Worm (Caenorhabditis elegans) whole organism, L2 larva: ENCODE measurements around the gene Y60A3A.23.

Experiments
- aly-2 ChIP-seq: fragments of 150-350 bp; optimal IDR thresholded peaks from 2 replicates; lab custom pipeline; 2014; ENCODE audit warnings: missing biosample characterization, missing genetic modification characterization
- ama-1 ChIP-seq: fragments of 150-350 bp; optimal IDR thresholded peaks from 2 replicates; lab custom pipeline; 2018; ENCODE audit warnings: inconsistent platforms
- dmd-4 ChIP-seq: sonication (generic microtip); optimal IDR thresholded peaks from 2 replicates; lab custom pipeline; 2017; ENCODE audit warnings: missing biosample characterization, missing genetic modification characterization
- egl-27 ChIP-seq: sonication (generic microtip); optimal IDR thresholded peaks from 3 replicates; lab custom pipeline; 2017; ENCODE audit warnings: missing biosample characterization, missing genetic modification reagents, missing genetic modification characterization
- lsy-2 ChIP-seq, 2 experiments: fragments of 150-350 bp in 1 of 2; sonication (generic microtip) in 1 of 2; optimal IDR thresholded peaks; 2 replicates each; lab custom pipeline; 2014 to 2017; ENCODE audit warnings: missing biosample characterization in 2 of 2, missing genetic modification characterization in 2 of 2
- nhr-77 ChIP-seq: fragments of 150-350 bp; optimal IDR thresholded peaks from 2 replicates; lab custom pipeline; 2014; ENCODE audit warnings: missing biosample characterization, missing genetic modification characterization
- skn-1 ChIP-seq: sonication (generic microtip); optimal IDR thresholded peaks from 2 replicates; lab custom pipeline; 2017; ENCODE audit warnings: missing biosample characterization, missing genetic modification characterization
- sma-3 ChIP-seq: sonication (generic microtip); optimal IDR thresholded peaks from 2 replicates; lab custom pipeline; 2016; ENCODE audit warnings: missing genetic modification reagents, missing genetic modification characterization, missing compliant biosample characterization
- ztf-4 ChIP-seq: fragments of 150-350 bp; optimal IDR thresholded peaks from 2 replicates; lab custom pipeline; 2014; ENCODE audit warnings: missing biosample characterization, missing genetic modification characterization

- TF ChIP-seq dmd-4 (tag; lab: Kevin White, UChicago) = no peak
- TF ChIP-seq egl-27 (tag; lab: Kevin White, UChicago) = no peak
- TF ChIP-seq ama-1 (lab: Kevin White, UChicago) = no peak
- no peak for TF ChIP-seq sma-3 (GFP tag; lab: Kevin White, UChicago)
- TF ChIP-seq aly-2 (tag; lab: Kevin White, UChicago) = no peak
- TF ChIP-seq skn-1 (tag; lab: Kevin White, UChicago) = no peak
- TF ChIP-seq ztf-4 = no peak
- TF ChIP-seq lsy-2 (tag; optimal IDR thresholded peaks at IDR 0.05; lab: Kevin White, UChicago) = no peak
- no peak for TF ChIP-seq nhr-77 (tag; lab: Kevin White, UChicago)
Measured at ce11 chrV:19999100-19999499, 8.5 kb upstream of the Y60A3A.23 start.
